Worm (Caenorhabditis elegans): ENCODE measurements around the gene gcy-9.

DNA sequence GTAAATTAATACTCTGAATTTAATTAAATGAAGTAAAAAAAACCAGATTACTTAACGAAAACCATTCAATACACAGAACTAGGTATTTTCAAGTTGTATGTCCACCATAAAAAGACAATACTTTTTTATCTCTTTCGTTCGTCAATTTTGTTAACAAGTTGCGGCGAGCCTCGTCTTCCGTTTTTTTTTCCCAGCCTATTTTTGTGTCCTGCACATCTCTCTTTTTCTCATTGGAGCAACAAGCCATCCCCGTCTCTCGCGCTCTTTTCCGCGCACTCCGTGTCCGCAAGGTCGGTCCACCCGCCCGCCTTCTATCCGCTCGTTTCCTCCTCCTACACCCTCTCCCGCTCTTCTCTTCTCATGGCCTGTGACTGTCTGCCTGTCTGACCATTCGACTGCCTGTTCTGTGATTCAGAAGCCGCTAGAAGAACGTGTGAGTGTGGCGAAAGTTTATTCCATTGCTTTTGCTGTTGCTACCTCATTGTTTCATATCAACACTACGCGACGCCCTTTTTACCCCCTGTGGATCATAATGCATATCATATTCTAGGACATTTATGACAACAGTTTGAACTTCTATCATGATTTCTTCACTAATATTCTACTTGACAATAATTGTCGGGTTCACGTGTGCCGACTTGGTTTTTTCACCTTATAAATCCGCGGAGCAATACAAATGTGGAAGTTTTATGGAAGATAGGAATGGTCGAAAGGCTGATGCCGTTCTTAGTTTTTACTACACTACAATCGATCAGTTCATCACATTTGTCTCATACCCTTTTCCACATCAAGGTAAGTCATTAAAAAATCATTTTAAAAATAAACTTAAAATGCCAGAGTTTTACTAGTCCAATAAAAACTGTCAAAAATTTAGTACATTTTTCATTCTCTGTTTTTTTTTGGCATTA lies 47.1 kb upstream of the gcy-9 start, which contains the start of the genes F08B12.11 and prmn-1:
- TF ChIP-seq pqm-1 (tag; optimal IDR thresholded peaks at IDR 0.05), result no peak
- no peak for TF ChIP-seq unc-62 (GFP tag; optimal IDR thresholded peaks at IDR 0.05)
